Worm (Caenorhabditis elegans) whole organism, L3 larva: ENCODE data around the gene arrd-26.

Experiments used
- R02D3.7 ChIP-seq: fragments of 150-350 bp; optimal IDR thresholded peaks from 2 replicates; lab custom pipeline; 2014; ENCODE audit warnings: missing biosample characterization, missing genetic modification characterization
- aly-2 ChIP-seq: fragments of 150-350 bp; optimal IDR thresholded peaks from 2 replicates; lab custom pipeline; 2014; ENCODE audit warnings: missing biosample characterization, missing genetic modification characterization
- ama-1 ChIP-seq: fragments of 150-350 bp; optimal IDR thresholded peaks from 2 replicates; lab custom pipeline; 2018
- ceh-16 ChIP-seq: sonication (generic microtip); optimal IDR thresholded peaks from 2 replicates; lab custom pipeline; 2017; ENCODE audit warnings: missing biosample characterization, missing genetic modification characterization
- ceh-28 ChIP-seq: fragments of 150-350 bp; optimal IDR thresholded peaks from 2 replicates; lab custom pipeline; 2014; ENCODE audit warnings: missing biosample characterization, missing genetic modification reagents, missing genetic modification characterization
- ceh-82 ChIP-seq: fragments of 150-350 bp; optimal IDR thresholded peaks from 2 replicates; lab custom pipeline; 2014; ENCODE audit warnings: missing biosample characterization, missing genetic modification characterization
- ceh-9 ChIP-seq: sonication (generic microtip); optimal IDR thresholded peaks from 2 replicates; lab custom pipeline; 2018; ENCODE audit warnings: missing biosample characterization, missing genetic modification characterization
- daf-12 ChIP-seq: fragments of 150-350 bp; optimal IDR thresholded peaks from 2 replicates; lab custom pipeline; 2014; ENCODE audit warnings: missing biosample characterization, missing genetic modification reagents, missing genetic modification characterization
- egl-27 ChIP-seq: sonication (generic microtip); optimal IDR thresholded peaks from 4 replicates; lab custom pipeline; 2017; ENCODE audit warnings: missing biosample characterization, missing genetic modification reagents, missing genetic modification characterization
- egl-5 ChIP-seq: fragments of 150-350 bp; optimal IDR thresholded peaks from 2 replicates; lab custom pipeline; 2017; ENCODE audit warnings: missing biosample characterization, missing genetic modification reagents, missing genetic modification characterization, inconsistent platforms
- elt-1 ChIP-seq: fragments of 150-350 bp; optimal IDR thresholded peaks from 2 replicates; lab custom pipeline; 2014; ENCODE audit warnings: missing biosample characterization, missing genetic modification characterization
- eor-1 ChIP-seq, 2 experiments: fragments of 150-350 bp; optimal IDR thresholded peaks; 2 replicates each; lab custom pipeline; 2014 to 2018; ENCODE audit warnings: missing biosample characterization in 2 of 2, missing genetic modification characterization in 2 of 2
- fkh-10 ChIP-seq: sonication (generic microtip); optimal IDR thresholded peaks from 2 replicates; lab custom pipeline; 2017; ENCODE audit warnings: missing biosample characterization, missing genetic modification reagents, missing genetic modification characterization
- fos-1 ChIP-seq: fragments of 150-350 bp; optimal IDR thresholded peaks from 2 replicates; lab custom pipeline; 2014; ENCODE audit warnings: missing biosample characterization, missing genetic modification characterization
- hmg-11 ChIP-seq: sonication (generic microtip); optimal IDR thresholded peaks from 2 replicates; lab custom pipeline; 2016; ENCODE audit warnings: missing genetic modification characterization, missing compliant biosample characterization
- jun-1 ChIP-seq: fragments of 150-350 bp; optimal IDR thresholded peaks from 2 replicates; lab custom pipeline; 2014; ENCODE audit warnings: missing biosample characterization, missing genetic modification reagents, missing genetic modification characterization
- lin-15B ChIP-seq: fragments of 150-350 bp; optimal IDR thresholded peaks from 2 replicates; lab custom pipeline; 2014; ENCODE audit warnings: missing biosample characterization, missing genetic modification characterization
- lin-39 ChIP-seq: fragments of 150-350 bp; optimal IDR thresholded peaks from 2 replicates; lab custom pipeline; 2018; ENCODE audit warnings: missing biosample characterization, missing genetic modification reagents, missing genetic modification characterization
- lsy-12 ChIP-seq: sonication (generic microtip); optimal IDR thresholded peaks from 2 replicates; lab custom pipeline; 2016; ENCODE audit warnings: mild to moderate bottlenecking, missing genetic modification characterization, missing compliant biosample characterization
- mdl-1 ChIP-seq: fragments of 150-350 bp; optimal IDR thresholded peaks from 2 replicates; lab custom pipeline; 2014; ENCODE audit warnings: missing biosample characterization, missing genetic modification characterization
- mml-1 ChIP-seq: fragments of 150-350 bp; sonication (generic microtip); optimal IDR thresholded peaks from 3 replicates; lab custom pipeline; 2014; ENCODE audit warnings: missing biosample characterization, missing genetic modification characterization
- nfya-1 ChIP-seq: sonication (generic microtip); optimal IDR thresholded peaks from 2 replicates; lab custom pipeline; 2017; ENCODE audit warnings: missing genetic modification characterization, mild to moderate bottlenecking, missing compliant biosample characterization, antibody characterized with exemption, moderate library complexity; ENCODE audit not compliant: insufficient read depth
- nhr-11 ChIP-seq: fragments of 150-350 bp; optimal IDR thresholded peaks from 2 replicates; lab custom pipeline; 2014; ENCODE audit warnings: missing biosample characterization, missing genetic modification characterization
- nhr-12 ChIP-seq: fragments of 150-350 bp; optimal IDR thresholded peaks from 2 replicates; lab custom pipeline; 2014; ENCODE audit warnings: missing biosample characterization, missing genetic modification characterization
- nhr-23 ChIP-seq: fragments of 150-350 bp; optimal IDR thresholded peaks from 2 replicates; lab custom pipeline; 2014; ENCODE audit warnings: missing biosample characterization, missing genetic modification reagents, missing genetic modification characterization
- nhr-237 ChIP-seq: fragments of 150-350 bp; optimal IDR thresholded peaks from 2 replicates; lab custom pipeline; 2014; ENCODE audit warnings: missing biosample characterization, missing genetic modification characterization
- nhr-25 ChIP-seq: sonication (generic microtip); optimal IDR thresholded peaks from 2 replicates; lab custom pipeline; 2017; ENCODE audit warnings: missing biosample characterization, missing genetic modification characterization
- nhr-28 ChIP-seq: fragments of 150-350 bp; optimal IDR thresholded peaks from 2 replicates; lab custom pipeline; 2014; ENCODE audit warnings: missing biosample characterization, missing genetic modification characterization
- nhr-43 ChIP-seq: sonication (generic microtip); optimal IDR thresholded peaks from 2 replicates; lab custom pipeline; 2016; ENCODE audit warnings: mild to moderate bottlenecking, missing genetic modification characterization, missing compliant biosample characterization; ENCODE audit not compliant: poor library complexity, severe bottlenecking
- nhr-76 ChIP-seq: fragments of 150-350 bp; sonication (generic microtip); optimal IDR thresholded peaks from 5 replicates; lab custom pipeline; 2014; ENCODE audit warnings: missing biosample characterization, missing genetic modification characterization
- nhr-77 ChIP-seq: fragments of 150-350 bp; optimal IDR thresholded peaks from 2 replicates; lab custom pipeline; 2014; ENCODE audit warnings: missing biosample characterization, missing genetic modification characterization
- pha-4 ChIP-seq: fragments of 150-350 bp; optimal IDR thresholded peaks from 2 replicates; lab custom pipeline; 2014; ENCODE audit warnings: missing biosample characterization, missing genetic modification reagents, missing genetic modification characterization
- pqm-1 ChIP-seq: fragments of 150-350 bp; optimal IDR thresholded peaks from 2 replicates; lab custom pipeline; 2017; ENCODE audit warnings: missing biosample characterization, missing genetic modification characterization, inconsistent platforms
- sea-2 ChIP-seq: fragments of 150-350 bp; sonication (generic microtip); optimal IDR thresholded peaks from 4 replicates; lab custom pipeline; 2014; ENCODE audit warnings: missing biosample characterization, missing genetic modification reagents, missing genetic modification characterization
- skn-1 ChIP-seq: fragments of 150-350 bp; optimal IDR thresholded peaks from 2 replicates; lab custom pipeline; 2014; ENCODE audit warnings: missing biosample characterization, missing genetic modification characterization
- snpc-4 ChIP-seq: fragments of 150-350 bp; optimal IDR thresholded peaks from 2 replicates; lab custom pipeline; 2014; ENCODE audit warnings: missing biosample characterization, missing genetic modification characterization
- zag-1 ChIP-seq: fragments of 150-350 bp; optimal IDR thresholded peaks from 2 replicates; lab custom pipeline; 2014; ENCODE audit warnings: missing biosample characterization, missing genetic modification characterization
- ztf-4 ChIP-seq: fragments of 150-350 bp; optimal IDR thresholded peaks from 2 replicates; lab custom pipeline; 2014; ENCODE audit warnings: missing biosample characterization, missing genetic modification characterization

The arrd-26 gene

DNA sequence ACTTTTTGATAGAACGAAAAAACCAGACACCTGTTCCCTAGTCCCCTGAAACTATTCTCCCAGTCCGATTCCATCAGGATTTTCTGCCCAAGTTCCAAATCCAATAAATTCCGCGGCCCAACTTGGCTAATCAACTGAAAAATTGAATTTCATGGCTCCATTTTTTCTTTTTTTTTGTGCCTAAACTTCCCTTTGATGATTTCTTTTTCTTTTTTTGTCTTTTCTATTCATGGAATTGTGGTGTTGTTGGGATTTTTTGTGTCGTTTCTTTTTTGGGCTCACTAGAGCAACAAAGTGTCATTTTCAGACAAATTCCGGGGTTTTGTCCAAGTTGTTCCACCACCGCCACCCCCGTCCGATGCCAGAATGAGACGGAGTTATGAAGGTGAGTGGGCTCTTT is at the start of gene arrd-26:
Gene arrd-26 (plus strand): TSS at position 301 of the 400 bp plus-strand sequence.
- TF ChIP-seq mml-1 (tag; lab: Kevin White, UChicago), result no peak
- no peak for TF ChIP-seq nhr-77 (tag; lab: Kevin White, UChicago)
- no peak for TF ChIP-seq egl-27 (tag; lab: Kevin White, UChicago)
- TF ChIP-seq ama-1 (lab: Kevin White, UChicago), result no peak
- no peak for TF ChIP-seq mdl-1 (tag; lab: Kevin White, UChicago)
- no peak for TF ChIP-seq ztf-4
- TF ChIP-seq lin-15B, result no peak
- no peak for TF ChIP-seq ceh-16 (tag; lab: Kevin White, UChicago)
- no peak for TF ChIP-seq egl-5
- no peak for TF ChIP-seq jun-1 (tag; lab: Kevin White, UChicago)
- TF ChIP-seq ceh-9 (tag; lab: Kevin White, UChicago), result no peak
- no peak for TF ChIP-seq sea-2 (GFP tag; lab: Kevin White, UChicago)
- TF ChIP-seq nhr-28 (tag; lab: Kevin White, UChicago), result no peak
- TF ChIP-seq lin-39 (tag; lab: Kevin White, UChicago), result no peak
- no peak for TF ChIP-seq nhr-11
- no peak for TF ChIP-seq elt-1 (tag; lab: Kevin White, UChicago)
- TF ChIP-seq, all 47 proteins: peak for 0

DNA sequence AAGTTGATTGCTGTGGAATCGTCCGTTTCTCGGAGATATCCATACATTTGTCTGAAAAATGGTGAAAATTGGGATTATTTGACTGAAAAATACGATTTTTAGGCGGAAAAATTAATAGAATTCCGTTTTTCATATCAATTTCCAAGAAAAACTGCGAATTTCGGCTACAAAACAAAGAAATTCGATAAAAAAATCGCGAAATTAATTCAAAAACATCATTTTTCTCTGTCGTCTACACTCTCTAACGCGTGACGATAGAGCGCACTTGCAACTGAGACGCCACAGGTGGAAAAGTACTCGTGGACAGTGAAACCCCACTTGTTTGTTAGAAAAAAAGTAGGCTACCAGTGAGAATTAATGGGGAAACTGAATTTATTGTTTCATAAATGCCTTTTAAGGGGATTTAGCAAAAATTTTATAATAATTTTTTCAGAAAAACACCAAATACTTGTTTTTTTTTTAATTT is 33.0 kb upstream of the arrd-26 start, which contains the start of gene cpsf-1:
Gene cpsf-1 (minus strand): TSS at position 51 of the 466 bp plus-strand sequence.
- TF ChIP-seq lin-39 (tag; lab: Kevin White, UChicago), result peak; percentile 81
- peak; percentile 4 for TF ChIP-seq nhr-11
- no peak for TF ChIP-seq aly-2 (tag; lab: Kevin White, UChicago)
- TF ChIP-seq fkh-10 (GFP tag; lab: Kevin White, UChicago), result no peak
- peak; percentile 75 for TF ChIP-seq skn-1 (tag; lab: Kevin White, UChicago)
- TF ChIP-seq pqm-1 (tag; lab: Kevin White, UChicago), result peak; percentile 56
- TF ChIP-seq egl-5, result peak; percentile 38
- TF ChIP-seq mml-1 (tag; lab: Kevin White, UChicago), result no peak
- TF ChIP-seq lin-15B, result peak; percentile 92
- no peak for TF ChIP-seq mdl-1 (tag; lab: Kevin White, UChicago)
- TF ChIP-seq nhr-28 (tag; lab: Kevin White, UChicago), result no peak
- TF ChIP-seq pha-4 (tag; lab: Kevin White, UChicago), result peak; percentile 97
- peak; percentile 84 for TF ChIP-seq nfya-1 (tag; lab: Kevin White, UChicago)
- peak; percentile 53 for TF ChIP-seq ceh-28 (tag; lab: Kevin White, UChicago)
- peak; percentile 69 for TF ChIP-seq R02D3.7 (tag; lab: Kevin White, UChicago)
- TF ChIP-seq nhr-43, result no peak
- TF ChIP-seq hmg-11 (tag; lab: Kevin White, UChicago), result peak; percentile 72
- TF ChIP-seq ztf-4, result no peak
- TF ChIP-seq nhr-12 (tag; lab: Kevin White, UChicago), result no peak
- TF ChIP-seq fos-1, result no peak
- peak; percentile 77 for TF ChIP-seq nhr-25 (tag; lab: Kevin White, UChicago)
- peak; percentile 77 for TF ChIP-seq snpc-4 (tag; lab: Kevin White, UChicago)
- peak; percentile 1 for TF ChIP-seq lsy-12 (tag; lab: Kevin White, UChicago)
- peak; percentile 39 for TF ChIP-seq jun-1 (tag; lab: Kevin White, UChicago)
- peak; percentile 87 for TF ChIP-seq nhr-23 (tag; lab: Kevin White, UChicago)
- peak; percentile 58 for TF ChIP-seq ceh-82 (tag; lab: Kevin White, UChicago)
- no peak for TF ChIP-seq ama-1 (lab: Kevin White, UChicago)

DNA sequence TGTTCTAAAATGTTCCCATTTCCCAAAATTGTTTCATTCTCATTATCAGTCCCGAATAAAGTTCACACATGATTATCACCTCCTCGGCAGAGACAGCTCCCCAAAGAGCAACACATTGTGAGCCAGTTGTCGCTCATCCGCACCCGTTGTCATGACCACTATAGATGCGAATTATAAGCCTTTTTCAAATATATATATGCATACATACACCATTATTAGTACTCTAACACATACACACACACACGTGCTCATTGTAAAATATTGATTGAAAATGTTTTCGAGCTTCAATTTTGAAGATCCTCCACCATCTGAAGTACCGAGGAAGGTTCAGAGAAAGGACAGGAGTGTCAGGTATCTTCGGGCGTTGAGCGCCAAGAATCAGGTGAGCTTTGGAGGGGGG is 29.0 kb upstream of the arrd-26 start, which contains the start of the genes Y76B12C.9 and cng-2:
Gene Y76B12C.9 (minus strand): TSS at position 101 of the 400 bp plus-strand sequence.
Gene cng-2 (plus strand): TSS at position 218 of the 400 bp plus-strand sequence.
- no peak for TF ChIP-seq nhr-237 (tag; lab: Kevin White, UChicago)
- TF ChIP-seq elt-1 (tag; lab: Kevin White, UChicago), result no peak
- no peak for TF ChIP-seq nhr-76
- no peak for TF ChIP-seq sea-2 (GFP tag; lab: Kevin White, UChicago)
- TF ChIP-seq ceh-82 (tag; lab: Kevin White, UChicago), result no peak
- TF ChIP-seq nhr-25 (tag; lab: Kevin White, UChicago), result no peak
- no peak for TF ChIP-seq eor-1 (tag; optimal IDR thresholded peaks at IDR 0.05; lab: Kevin White, UChicago)

DNA sequence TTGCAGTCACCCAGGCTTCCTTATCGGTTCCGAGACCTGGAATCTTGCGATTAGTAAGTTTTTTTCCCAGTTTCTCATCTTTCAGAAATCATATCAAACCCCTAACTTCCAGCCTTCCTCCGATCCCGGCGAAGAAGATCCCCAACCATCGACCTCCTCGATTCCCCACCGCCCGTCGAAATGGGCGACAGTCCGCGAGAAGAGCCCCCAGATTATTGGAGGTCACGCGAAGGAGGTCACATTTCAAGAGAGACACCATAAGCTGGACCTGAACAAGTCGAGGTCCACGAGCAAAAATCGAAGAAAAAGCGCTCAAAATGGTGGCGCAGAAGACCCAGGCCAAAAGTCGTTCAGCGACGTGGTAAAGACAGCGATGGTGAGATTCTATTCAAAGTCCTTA is 28.5 kb upstream of the arrd-26 start:
- TF ChIP-seq ceh-9 (tag; lab: Kevin White, UChicago) (no peak), snpc-4 (tag; lab: Kevin White, UChicago) (no peak), egl-5 (no peak), ama-1 (lab: Kevin White, UChicago) (no peak), daf-12 (no peak), ceh-82 (tag; lab: Kevin White, UChicago) (no peak), zag-1 (tag; lab: Kevin White, UChicago) (no peak), elt-1 (tag; lab: Kevin White, UChicago) (no peak), lin-15B (no peak)
